Fruit fly (Drosophila melanogaster) whole organism, embryonic: ENCODE data around the gene PIG-U.

Experiments
- Abd-B ChIP-seq: fragments of 200-800 bp; sonication (Bioruptor generic); optimal IDR thresholded peaks from 2 replicates; lab custom pipeline; 2018; ENCODE audit warnings: missing biosample characterization, mild to moderate bottlenecking, missing genetic modification characterization, moderate library complexity
- BtbVII ChIP-seq: fragments of 200-800 bp; sonication (Bioruptor generic); optimal IDR thresholded peaks from 3 replicates; lab custom pipeline; 2017; ENCODE audit warnings: missing biosample characterization, mild to moderate bottlenecking, missing genetic modification characterization
- CG10267 ChIP-seq: fragments of 200-800 bp; sonication (Bioruptor generic); optimal IDR thresholded peaks from 2 replicates; lab custom pipeline; 2018; ENCODE audit warnings: missing biosample characterization, mild to moderate bottlenecking, missing genetic modification characterization, moderate library complexity
- CG10274 ChIP-seq: fragments of 200-800 bp; sonication (Bioruptor generic); optimal IDR thresholded peaks from 3 replicates; lab custom pipeline; 2017; ENCODE audit warnings: missing biosample characterization, mild to moderate bottlenecking, missing genetic modification characterization
- CG10979 ChIP-seq: fragments of 200-800 bp; sonication (Bioruptor generic); optimal IDR thresholded peaks from 2 replicates; lab custom pipeline; 2018; ENCODE audit warnings: missing biosample characterization, mild to moderate bottlenecking, missing genetic modification characterization, moderate library complexity
- CG11723 ChIP-seq: fragments of 200-800 bp; sonication (Bioruptor generic); optimal IDR thresholded peaks from 2 replicates; lab custom pipeline; 2017; ENCODE audit warnings: missing biosample characterization, mild to moderate bottlenecking, missing genetic modification characterization
- CG13775 ChIP-seq: fragments of 200-800 bp; sonication (Bioruptor generic); optimal IDR thresholded peaks from 3 replicates; lab custom pipeline; 2017; ENCODE audit warnings: missing biosample characterization, mild to moderate bottlenecking, missing genetic modification characterization
- CG14014 ChIP-seq: fragments of 200-800 bp; sonication (Bioruptor generic); IDR thresholded peaks from 2 replicates; pipeline ENCODE4 v1.3.6; 2022; ENCODE audit warnings: missing biosample characterization, missing genetic modification characterization
- CG14710 ChIP-seq: fragments of 200-800 bp; sonication (Bioruptor generic); optimal IDR thresholded peaks from 3 replicates; lab custom pipeline; 2019; ENCODE audit warnings: missing biosample characterization, mild to moderate bottlenecking, missing genetic modification characterization, moderate library complexity
- CG14965 ChIP-seq: fragments of 200-800 bp; sonication (Bioruptor generic); optimal IDR thresholded peaks from 2 replicates; lab custom pipeline; 2016; ENCODE audit warnings: missing biosample characterization, missing genetic modification characterization, borderline replicate concordance
- CG15269 ChIP-seq: fragments of 200-800 bp; sonication (Bioruptor generic); optimal IDR thresholded peaks from 2 replicates; lab custom pipeline; 2018; ENCODE audit warnings: missing biosample characterization, mild to moderate bottlenecking, missing genetic modification characterization, moderate library complexity
- CG17359 ChIP-seq: fragments of 200-800 bp; sonication (Bioruptor generic); optimal IDR thresholded peaks from 3 replicates; lab custom pipeline; 2018; ENCODE audit warnings: missing biosample characterization, mild to moderate bottlenecking, missing genetic modification characterization, moderate library complexity
- CG30403 ChIP-seq: fragments of 200-800 bp; sonication (Bioruptor generic); optimal IDR thresholded peaks from 3 replicates; lab custom pipeline; 2016; ENCODE audit warnings: missing biosample characterization, missing genetic modification characterization
- CG4282 ChIP-seq: fragments of 200-800 bp; sonication (Bioruptor generic); optimal IDR thresholded peaks from 2 replicates; lab custom pipeline; 2016; ENCODE audit warnings: missing biosample characterization, missing genetic modification characterization
- CG4404 ChIP-seq: fragments of 200-800 bp; sonication (Bioruptor generic); IDR thresholded peaks from 2 replicates; pipeline ENCODE4 v1.3.6; 2022; ENCODE audit warnings: missing biosample characterization, missing genetic modification characterization
- CG5953 ChIP-seq: fragments of 200-800 bp; sonication (Bioruptor generic); IDR thresholded peaks from 2 replicates; pipeline ENCODE4 v1.3.6; 2022; ENCODE audit warnings: missing biosample characterization, missing genetic modification characterization
- CG6254 ChIP-seq: fragments of 200-800 bp; sonication (Bioruptor generic); optimal IDR thresholded peaks from 3 replicates; lab custom pipeline; 2017; ENCODE audit warnings: mild to moderate bottlenecking, missing biosample characterization, missing genetic modification reagents, missing genetic modification characterization
- CG6689 ChIP-seq: fragments of 200-800 bp; sonication (Bioruptor generic); IDR thresholded peaks from 2 replicates; pipeline ENCODE4 v1.3.6; 2022; ENCODE audit warnings: missing biosample characterization, missing genetic modification characterization
- CG8281 ChIP-seq: fragments of 200-800 bp; sonication (Bioruptor generic); optimal IDR thresholded peaks from 2 replicates; lab custom pipeline; 2018; ENCODE audit warnings: missing biosample characterization, mild to moderate bottlenecking, missing genetic modification characterization, moderate library complexity
- CG8944 ChIP-seq: fragments of 200-800 bp; sonication (Bioruptor generic); optimal IDR thresholded peaks from 3 replicates; lab custom pipeline; 2016; ENCODE audit warnings: missing biosample characterization, missing genetic modification characterization
- Camta ChIP-seq: fragments of 200-800 bp; sonication (Bioruptor generic); optimal IDR thresholded peaks from 2 replicates; lab custom pipeline; 2016; ENCODE audit warnings: missing biosample characterization, missing genetic modification characterization
- Deaf1 ChIP-seq: fragments of 200-800 bp; optimal IDR thresholded peaks from 3 replicates; lab custom pipeline; 2019; ENCODE audit warnings: missing biosample characterization, mild to moderate bottlenecking, missing genetic modification characterization, moderate library complexity
- Fer3 ChIP-seq: fragments of 200-800 bp; sonication (Bioruptor generic); optimal IDR thresholded peaks from 2 replicates; lab custom pipeline; 2018; ENCODE audit warnings: missing biosample characterization, mild to moderate bottlenecking, missing genetic modification characterization, moderate library complexity
- H15 ChIP-seq: fragments of 200-800 bp; sonication (Bioruptor generic); IDR thresholded peaks from 3 replicates; pipeline ENCODE4 v1.3.6; 2022; ENCODE audit warnings: missing biosample characterization, missing genetic modification characterization
- HLHmδ ChIP-seq: fragments of 200-800 bp; sonication (Bioruptor generic); optimal IDR thresholded peaks from 2 replicates; lab custom pipeline; 2018; ENCODE audit warnings: missing biosample characterization, mild to moderate bottlenecking, missing genetic modification characterization, moderate library complexity
- NFAT ChIP-seq: fragments of 200-800 bp; sonication (Bioruptor generic); IDR thresholded peaks from 2 replicates; pipeline ENCODE4 v1.3.6; 2022; ENCODE audit warnings: missing biosample characterization, missing genetic modification characterization
- Neu2 ChIP-seq: fragments of 200-800 bp; sonication (Bioruptor generic); optimal IDR thresholded peaks from 3 replicates; lab custom pipeline; 2016; ENCODE audit warnings: missing biosample characterization, missing genetic modification characterization, borderline replicate concordance
- Optix ChIP-seq: fragments of 200-800 bp; sonication (Bioruptor generic); IDR thresholded peaks from 3 replicates; pipeline ENCODE4 v1.3.6; 2022; ENCODE audit warnings: missing biosample characterization, missing genetic modification characterization
- Xrp1 ChIP-seq: fragments of 200-800 bp; sonication (Bioruptor generic); IDR thresholded peaks from 2 replicates; pipeline ENCODE4 v1.3.6; 2022; ENCODE audit warnings: missing biosample characterization, missing genetic modification characterization
- ara ChIP-seq: fragments of 200-800 bp; sonication (Bioruptor generic); IDR thresholded peaks from 2 replicates; pipeline ENCODE4 v1.3.6; 2022; ENCODE audit warnings: missing biosample characterization, missing genetic modification characterization
- chif ChIP-seq, 2 experiments: fragments of 200-800 bp; sonication (Bioruptor generic); optimal IDR thresholded peaks; 3 replicates each; lab custom pipeline; 2016; ENCODE audit warnings: missing biosample characterization in 2 of 2, missing genetic modification characterization in 2 of 2
- crc ChIP-seq: fragments of 200-800 bp; sonication (Bioruptor generic); optimal IDR thresholded peaks from 2 replicates; lab custom pipeline; 2016; ENCODE audit warnings: missing biosample characterization, missing genetic modification characterization
- dysf ChIP-seq: fragments of 200-800 bp; sonication (Bioruptor generic); IDR thresholded peaks from 3 replicates; pipeline ENCODE4 v1.3.6; 2022; ENCODE audit warnings: missing biosample characterization, missing genetic modification characterization
- ftz-f1 ChIP-seq: fragments of 200-800 bp; sonication (Bioruptor generic); optimal IDR thresholded peaks from 2 replicates; lab custom pipeline; 2016; ENCODE audit warnings: missing biosample characterization, missing genetic modification characterization
- hkb ChIP-seq, 2 experiments: fragments of 200-800 bp in 1 of 2; fragments of >200 bp in 1 of 2; sonication (Bioruptor generic) in 1 of 2; IDR thresholded peaks in 1 of 2; optimal IDR thresholded peaks in 1 of 2; 2 replicates each; pipeline versions ENCODE4 v1.3.6 to Lab custom; 2017 to 2022; ENCODE audit warnings: missing biosample characterization in 1 of 2, missing genetic modification characterization in 1 of 2
- lov ChIP-seq, 2 experiments: fragments of 200-800 bp in 1 of 2; fragments of >200 bp in 1 of 2; sonication (Bioruptor generic) in 1 of 2; IDR thresholded peaks in 1 of 2; optimal IDR thresholded peaks in 1 of 2; 2 replicates in 1 of 2; 3 replicates in 1 of 2; pipeline versions ENCODE4 v1.3.6 to Lab custom; 2017 to 2022; ENCODE audit warnings: missing biosample characterization in 1 of 2, missing genetic modification characterization in 1 of 2
- nerfin-1 ChIP-seq: fragments of 200-800 bp; sonication (Bioruptor generic); optimal IDR thresholded peaks from 3 replicates; lab custom pipeline; 2019; ENCODE audit warnings: missing biosample characterization, mild to moderate bottlenecking, missing genetic modification characterization, moderate library complexity
- nmo ChIP-seq: fragments of 200-800 bp; sonication (Bioruptor generic); optimal IDR thresholded peaks from 2 replicates; lab custom pipeline; 2018; ENCODE audit warnings: missing biosample characterization, mild to moderate bottlenecking, missing genetic modification characterization, moderate library complexity
- odd ChIP-seq: fragments of 200-800 bp; sonication (Bioruptor generic); optimal IDR thresholded peaks from 2 replicates; lab custom pipeline; 2017; ENCODE audit warnings: missing biosample characterization, mild to moderate bottlenecking, missing genetic modification characterization
- seq ChIP-seq: fragments of 200-800 bp; sonication (Bioruptor generic); IDR thresholded peaks from 2 replicates; pipeline ENCODE4 v1.3.6; 2022; ENCODE audit warnings: missing biosample characterization, missing genetic modification characterization
- slbo ChIP-seq: fragments of 200-800 bp; sonication (Bioruptor generic); IDR thresholded peaks from 2 replicates; pipeline ENCODE4 v1.3.6; 2022; ENCODE audit warnings: missing biosample characterization, missing genetic modification characterization
- sob ChIP-seq: fragments of 200-800 bp; sonication (Bioruptor generic); IDR thresholded peaks from 2 replicates; pipeline ENCODE4 v1.3.6; 2022; ENCODE audit warnings: missing biosample characterization, missing genetic modification characterization
- sr ChIP-seq: fragments of 200-800 bp; sonication (Bioruptor generic); IDR thresholded peaks from 3 replicates; pipeline ENCODE4 v1.3.6; 2022; ENCODE audit warnings: missing biosample characterization, missing genetic modification characterization
- sug ChIP-seq: fragments of 200-800 bp; optimal IDR thresholded peaks from 2 replicates; lab custom pipeline; 2019; ENCODE audit warnings: missing biosample characterization, mild to moderate bottlenecking, missing genetic modification characterization, moderate library complexity
- tgo ChIP-seq: fragments of 200-800 bp; sonication (Bioruptor generic); IDR thresholded peaks from 3 replicates; pipeline ENCODE4 v1.3.6; 2022; ENCODE audit warnings: missing biosample characterization, missing genetic modification characterization
- tna ChIP-seq: fragments of 200-800 bp; sonication (Bioruptor generic); IDR thresholded peaks from 2 replicates; pipeline ENCODE4 v1.3.6; 2022; ENCODE audit warnings: missing biosample characterization, missing genetic modification characterization; ENCODE audit not compliant: partially characterized antibody
- zen ChIP-seq: fragments of 200-800 bp; sonication (Bioruptor generic); optimal IDR thresholded peaks from 3 replicates; lab custom pipeline; 2018; ENCODE audit warnings: missing biosample characterization, mild to moderate bottlenecking, missing genetic modification characterization, moderate library complexity

PIG-U gene

DNA sequence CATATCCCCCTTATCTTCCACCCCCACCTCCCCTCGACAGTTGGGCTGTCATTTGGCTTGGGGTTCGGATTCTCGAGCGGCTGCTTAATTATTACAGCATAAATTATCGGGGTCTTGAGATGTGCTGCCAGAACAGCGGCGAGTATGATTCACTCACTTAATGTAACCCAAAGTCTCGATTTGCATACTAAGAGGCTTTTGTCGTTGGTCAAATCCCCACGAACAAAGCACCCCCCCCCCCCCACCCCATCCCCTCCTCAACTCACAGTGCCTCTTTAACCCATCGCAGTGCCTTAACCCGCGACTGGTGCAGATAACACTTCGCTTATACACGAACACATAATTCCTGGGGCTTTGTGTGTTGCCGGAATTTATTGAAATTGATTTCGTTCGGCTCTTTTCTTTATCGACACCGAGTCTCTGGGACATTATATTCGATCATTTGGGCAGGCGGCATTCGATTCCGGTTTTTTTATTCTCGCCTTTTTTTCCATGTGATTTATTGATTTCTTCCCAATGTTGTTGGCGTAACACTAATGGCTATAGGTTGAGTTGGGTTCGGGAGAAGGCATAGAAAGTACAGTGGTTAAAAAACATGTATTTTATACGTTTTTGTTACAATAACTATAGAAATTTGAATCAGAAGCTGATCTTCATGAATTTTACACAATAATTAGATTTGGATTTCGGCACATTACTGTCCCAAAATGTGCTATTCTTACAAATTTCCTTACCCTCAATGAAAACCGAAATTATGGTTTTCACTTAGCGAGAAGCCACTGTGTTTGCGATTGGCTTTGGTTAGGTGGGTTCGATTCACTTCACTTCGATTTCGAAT lies 39.1 kb downstream of the PIG-U start (continued):
- peak; percentile 21 for TF ChIP-seq Fer3 (tag; lab: Kevin White, UChicago)
- TF ChIP-seq CG4404: no peak
- TF ChIP-seq CG10267: peak; percentile 33
- TF ChIP-seq CG15269 (tag; lab: Kevin White, UChicago): peak; percentile 27
- no peak for TF ChIP-seq CG4282 (GFP tag; lab: Kevin White, UChicago)
- TF ChIP-seq seq (GFP tag; lab: Robert Waterston, UW): 0 out of 2 replicates have a peak, but pooled peaks have one; percentile 27
- TF ChIP-seq hkb (optimal IDR thresholded peaks at IDR 0.05; lab: Kevin White, UChicago): no peak
- peak; percentile 43; the same call in 1 of the 2 replicates for TF ChIP-seq hkb (GFP tag; IDR thresholded peaks at IDR 0.05; lab: Robert Waterston, UW)
- no peak for TF ChIP-seq H15 (GFP tag; lab: Robert Waterston, UW)
- peak; percentile 73 for TF ChIP-seq CG10979 (tag; lab: Kevin White, UChicago)
- peak; percentile 55 for TF ChIP-seq crc
- no peak for TF ChIP-seq lov (optimal IDR thresholded peaks at IDR 0.05; lab: Kevin White, UChicago)
- 0 out of 3 replicates have a peak, but pooled peaks have one; percentile 12 for TF ChIP-seq lov (GFP tag; IDR thresholded peaks at IDR 0.05; lab: Robert Waterston, UW)
- 0 out of 2 replicates have a peak, but pooled peaks have one; percentile 11 for TF ChIP-seq slbo (GFP tag; lab: Robert Waterston, UW)
- peak; percentile 9 for TF ChIP-seq CG8944 (GFP tag; lab: Kevin White, UChicago)
- TF ChIP-seq tna (GFP tag; lab: Robert Waterston, UW): no peak
- TF ChIP-seq Neu2: no peak
- no peak for TF ChIP-seq HLHmδ (GFP tag; lab: Kevin White, UChicago)
- TF ChIP-seq chif (GFP tag; optimal IDR thresholded peaks at IDR 0.05; lab: Kevin White, UChicago): peak in 1 of 2 experiments; percentile 69
- TF ChIP-seq CG11723 (GFP tag; lab: Kevin White, UChicago): peak; percentile 6
- peak; percentile 54 for TF ChIP-seq nmo (GFP tag; lab: Kevin White, UChicago)
- no peak for TF ChIP-seq CG10274 (GFP tag; lab: Kevin White, UChicago)
- no peak for TF ChIP-seq NFAT
- TF ChIP-seq CG8281 (tag; lab: Kevin White, UChicago): no peak
- TF ChIP-seq Deaf1 (tag; lab: Kevin White, UChicago): peak; percentile 71
- TF ChIP-seq Abd-B: no peak
- TF ChIP-seq CG14965 (GFP tag; lab: Kevin White, UChicago): no peak
- TF ChIP-seq sug (tag; lab: Kevin White, UChicago): peak; percentile 11
- peak; percentile 22 for TF ChIP-seq CG13775
- peak; percentile 65 for TF ChIP-seq Camta (GFP tag; lab: Kevin White, UChicago)
- TF ChIP-seq dysf (GFP tag; lab: Robert Waterston, UW): peak; percentile 48; the same call in 1 of the 3 replicates
- TF ChIP-seq CG6689: peak; percentile 3; the same call in 1 of the 2 replicates
- TF ChIP-seq sob (GFP tag; lab: Robert Waterston, UW): 0 out of 2 replicates have a peak, but pooled peaks have one; percentile 25
- peak; percentile 41 for TF ChIP-seq CG14710
- TF ChIP-seq Optix (GFP tag; lab: Robert Waterston, UW): no peak
- TF ChIP-seq ftz-f1 (GFP tag; lab: Kevin White, UChicago): no peak
- peak; percentile 37 for TF ChIP-seq nerfin-1 (tag; lab: Kevin White, UChicago)
- TF ChIP-seq CG30403 (GFP tag; lab: Kevin White, UChicago): peak; percentile 5
- TF ChIP-seq odd (GFP tag; lab: Kevin White, UChicago): peak; percentile 26
- TF ChIP-seq ara (GFP tag; lab: Robert Waterston, UW): peak; percentile 64
- TF ChIP-seq BtbVII: peak; percentile 19
- peak; percentile 9 for TF ChIP-seq CG6254 (GFP tag; lab: Kevin White, UChicago)
- TF ChIP-seq tgo (GFP tag; lab: Robert Waterston, UW): 0 out of 3 replicates have a peak, but pooled peaks have one; percentile 39
- TF ChIP-seq sr (GFP tag; lab: Robert Waterston, UW): no peak
- 0 out of 2 replicates have a peak, but pooled peaks have one; percentile 12 for TF ChIP-seq CG14014 (GFP tag; lab: Robert Waterston, UW)
- no peak for TF ChIP-seq CG5953
- TF ChIP-seq Xrp1 (GFP tag; lab: Robert Waterston, UW): peak; percentile 69; the same call in 1 of the 2 replicates
- TF ChIP-seq CG17359 (tag; lab: Kevin White, UChicago): peak; percentile 37
- no peak for TF ChIP-seq zen (tag; lab: Kevin White, UChicago)
